Fruit fly (Drosophila melanogaster): ENCODE results near the gene Lar.

Gene Lar

dm6 chr2L:19586436-19587333 lies at the start of gene Lar (continued):
- TF ChIP-seq Hr78 (GFP tag; optimal IDR thresholded peaks at IDR 0.05) = no peak
- peak; percentile 11 for TF ChIP-seq repo (GFP tag; optimal IDR thresholded peaks at IDR 0.05)
- peak; percentile 37; the same call in 1 of the 3 replicates for TF ChIP-seq Optix (GFP tag; IDR thresholded peaks at IDR 0.05)
- no peak for TF ChIP-seq Dip2 (GFP tag; IDR thresholded peaks at IDR 0.05)
- no peak for TF ChIP-seq Trl (optimal IDR thresholded peaks at IDR 0.05)
- peak; percentile 49 for TF ChIP-seq Trl (GFP tag; optimal IDR thresholded peaks at IDR 0.05)
- TF ChIP-seq ash1 (GFP tag; optimal IDR thresholded peaks at IDR 0.05) = no peak
- TF ChIP-seq sim (GFP tag; IDR thresholded peaks at IDR 0.05) = peak; percentile 54; the same call in 1 of the 2 replicates
- TF ChIP-seq NfI (GFP tag; optimal IDR thresholded peaks at IDR 0.05) = peak; percentile 31
- 0 out of 2 replicates have a peak, but pooled peaks have one; percentile 32 for TF ChIP-seq Nf-YA (GFP tag; IDR thresholded peaks at IDR 0.05)
- TF ChIP-seq Hr39 (optimal IDR thresholded peaks at IDR 0.05) = no peak
- TF ChIP-seq Mrtf (GFP tag; IDR thresholded peaks at IDR 0.05) = peak; percentile 50; the same call in 1 of the 3 replicates
- TF ChIP-seq ara (GFP tag; IDR thresholded peaks at IDR 0.05) = peak; percentile 49
- TF ChIP-seq klu (GFP tag; IDR thresholded peaks at IDR 0.05) = no peak
- no peak for TF ChIP-seq CG13123 (GFP tag; optimal IDR thresholded peaks at IDR 0.05)
- peak; percentile 64 for TF ChIP-seq ems (GFP tag; optimal IDR thresholded peaks at IDR 0.05)
- peak; percentile 54 for TF ChIP-seq Mad (GFP tag; optimal IDR thresholded peaks at IDR 0.05)
- TF ChIP-seq NC2β (GFP tag; optimal IDR thresholded peaks at IDR 0.05) = peak; percentile 60
- TF ChIP-seq Sox100B (GFP tag; optimal IDR thresholded peaks at IDR 0.05) = no peak
- TF ChIP-seq CG18011 (GFP tag; optimal IDR thresholded peaks at IDR 0.05) = peak; percentile 61
- TF ChIP-seq CG1603 (tag; optimal IDR thresholded peaks at IDR 0.05) = peak; percentile 60
- TF ChIP-seq CG15011 (GFP tag; optimal IDR thresholded peaks at IDR 0.05) = no peak
- TF ChIP-seq CG1024 (GFP tag; IDR thresholded peaks at IDR 0.05) = peak; percentile 16; the same call in 1 of the 2 replicates
- peak; percentile 1 for TF ChIP-seq CG18476 (GFP tag; optimal IDR thresholded peaks at IDR 0.05)
- no peak for TF ChIP-seq CG31224 (GFP tag; IDR thresholded peaks at IDR 0.05)
- peak; percentile 86 for TF ChIP-seq ewg (GFP tag; optimal IDR thresholded peaks at IDR 0.05)
- TF ChIP-seq abd-A (tag; optimal IDR thresholded peaks at IDR 0.05) = no peak
- peak; percentile 86 for TF ChIP-seq CG2120 (GFP tag; optimal IDR thresholded peaks at IDR 0.05)
- peak; percentile 58 for TF ChIP-seq phol (tag; optimal IDR thresholded peaks at IDR 0.05)
- peak; percentile 58 for TF ChIP-seq CG10267 (tag; optimal IDR thresholded peaks at IDR 0.05)
- peak; percentile 67 for TF ChIP-seq her (GFP tag; optimal IDR thresholded peaks at IDR 0.05)
- peak; percentile 46 for TF ChIP-seq CG12219 (GFP tag; optimal IDR thresholded peaks at IDR 0.05)
- peak; percentile 71 for TF ChIP-seq shn (GFP tag; optimal IDR thresholded peaks at IDR 0.05)
- TF ChIP-seq pzg (GFP tag; optimal IDR thresholded peaks at IDR 0.05) = peak; percentile 79
- TF ChIP-seq onecut (GFP tag; IDR thresholded peaks at IDR 0.05) = peak; percentile 84
- TF ChIP-seq CG16779 (GFP tag; IDR thresholded peaks at IDR 0.05) = no peak
- TF ChIP-seq CG17568 (GFP tag; optimal IDR thresholded peaks at IDR 0.05) = no peak
- TF ChIP-seq CG9727 (GFP tag; optimal IDR thresholded peaks at IDR 0.05) = peak; percentile 58
- peak; percentile 96 for TF ChIP-seq CG3995 (GFP tag; optimal IDR thresholded peaks at IDR 0.05)
- TF ChIP-seq CG12744 (GFP tag; optimal IDR thresholded peaks at IDR 0.05) = no peak
- TF ChIP-seq Ptx1 (GFP tag; IDR thresholded peaks at IDR 0.05) = peak; percentile 38; the same call in 1 of the 2 replicates
- TF ChIP-seq CG12155 (GFP tag; optimal IDR thresholded peaks at IDR 0.05) = peak; percentile 56
- TF ChIP-seq CG30020 (tag; optimal IDR thresholded peaks at IDR 0.05) = peak; percentile 45
- no peak for TF ChIP-seq br (optimal IDR thresholded peaks at IDR 0.05)
- no peak for TF ChIP-seq nau (GFP tag; optimal IDR thresholded peaks at IDR 0.05)
- TF ChIP-seq Asciz (GFP tag; optimal IDR thresholded peaks at IDR 0.05) = no peak
- no peak for TF ChIP-seq Doc3 (GFP tag; IDR thresholded peaks at IDR 0.05; ENCODE audit: partially characterized antibody)
- TF ChIP-seq dan (GFP tag; IDR thresholded peaks at IDR 0.05) = no peak
- peak; percentile 10 for TF ChIP-seq CG10654 (GFP tag; optimal IDR thresholded peaks at IDR 0.05)
- peak; percentile 68 for TF ChIP-seq Xbp1 (GFP tag; optimal IDR thresholded peaks at IDR 0.05)

All from whole organism, embryonic.